Fruit fly (Drosophila melanogaster) whole organism, embryonic: ENCODE data around the gene PIG-U.

Experiments
- Aef1 ChIP-seq: fragments of 200-800 bp; sonication (Bioruptor generic); IDR thresholded peaks from 3 replicates; pipeline ENCODE4 v1.3.6; 2022; ENCODE audit warnings: missing biosample characterization, missing genetic modification characterization
- CG1024 ChIP-seq: fragments of 200-800 bp; sonication (Bioruptor generic); IDR thresholded peaks from 2 replicates; pipeline ENCODE4 v1.3.6; 2022; ENCODE audit warnings: missing biosample characterization, missing genetic modification characterization
- CG10565 ChIP-seq: fragments of 200-800 bp; sonication (Bioruptor generic); optimal IDR thresholded peaks from 3 replicates; lab custom pipeline; 2016; ENCODE audit warnings: missing biosample characterization, mild to moderate bottlenecking, missing genetic modification characterization
- CG12155 ChIP-seq: fragments of 200-800 bp; sonication (Bioruptor generic); optimal IDR thresholded peaks from 3 replicates; lab custom pipeline; 2016; ENCODE audit warnings: missing biosample characterization, missing genetic modification characterization
- CG1233 ChIP-seq: fragments of 200-800 bp; sonication (Bioruptor generic); optimal IDR thresholded peaks from 4 replicates; lab custom pipeline; 2018; ENCODE audit warnings: missing biosample characterization, mild to moderate bottlenecking, missing genetic modification characterization
- CG12391 ChIP-seq: fragments of 200-800 bp; sonication (Bioruptor generic); optimal IDR thresholded peaks from 3 replicates; lab custom pipeline; 2018; ENCODE audit warnings: missing biosample characterization, mild to moderate bottlenecking, missing genetic modification characterization, moderate library complexity
- CG16779 ChIP-seq: fragments of 200-800 bp; sonication (Bioruptor generic); IDR thresholded peaks from 2 replicates; pipeline ENCODE4 v1.3.6; 2022; ENCODE audit warnings: missing biosample characterization, missing genetic modification characterization
- CG17361 ChIP-seq: fragments of 200-800 bp; sonication (Bioruptor generic); IDR thresholded peaks from 3 replicates; pipeline ENCODE4 v1.3.6; 2022; ENCODE audit warnings: missing biosample characterization, missing genetic modification characterization
- CG17829 ChIP-seq: fragments of 200-800 bp; optimal IDR thresholded peaks from 2 replicates; lab custom pipeline; 2019; ENCODE audit warnings: missing biosample characterization, mild to moderate bottlenecking, missing genetic modification characterization, moderate library complexity
- CG18476 ChIP-seq: fragments of 200-800 bp; sonication (Bioruptor generic); optimal IDR thresholded peaks from 2 replicates; lab custom pipeline; 2016; ENCODE audit warnings: missing biosample characterization, mild to moderate bottlenecking, missing genetic modification characterization
- CG18619 ChIP-seq: fragments of 200-800 bp; sonication (Bioruptor generic); optimal IDR thresholded peaks from 3 replicates; lab custom pipeline; 2017; ENCODE audit warnings: missing biosample characterization, mild to moderate bottlenecking, missing genetic modification characterization
- CG2202 ChIP-seq: fragments of 200-800 bp; sonication (Bioruptor generic); optimal IDR thresholded peaks from 2 replicates; lab custom pipeline; 2018; ENCODE audit warnings: missing biosample characterization, mild to moderate bottlenecking, missing genetic modification characterization
- CG2678 ChIP-seq: fragments of 200-800 bp; sonication (Bioruptor generic); optimal IDR thresholded peaks from 3 replicates; lab custom pipeline; 2019; ENCODE audit warnings: missing biosample characterization, mild to moderate bottlenecking, missing genetic modification characterization, moderate library complexity
- CG4424 ChIP-seq: fragments of 200-800 bp; sonication (Bioruptor generic); optimal IDR thresholded peaks from 3 replicates; lab custom pipeline; 2016; ENCODE audit warnings: missing biosample characterization, missing genetic modification characterization
- CG4730 ChIP-seq: fragments of 200-800 bp; sonication (Bioruptor generic); IDR thresholded peaks from 2 replicates; pipeline ENCODE4 v1.3.6; 2022; ENCODE audit warnings: missing biosample characterization, missing genetic modification characterization
- CG7786 ChIP-seq: fragments of 200-800 bp; sonication (Bioruptor generic); optimal IDR thresholded peaks from 2 replicates; lab custom pipeline; 2016; ENCODE audit warnings: missing biosample characterization, missing genetic modification characterization
- CG9727 ChIP-seq: fragments of 200-800 bp; sonication (Bioruptor generic); optimal IDR thresholded peaks from 3 replicates; lab custom pipeline; 2017; ENCODE audit warnings: missing biosample characterization, mild to moderate bottlenecking, missing genetic modification characterization
- Chrac-16 ChIP-seq: fragments of 200-800 bp; sonication (Bioruptor generic); optimal IDR thresholded peaks from 3 replicates; lab custom pipeline; 2016; ENCODE audit warnings: missing biosample characterization, missing genetic modification characterization
- Dip3 ChIP-seq: fragments of 200-800 bp; sonication (Bioruptor generic); optimal IDR thresholded peaks from 3 replicates; lab custom pipeline; 2016; ENCODE audit warnings: missing biosample characterization, missing genetic modification characterization
- Dp ChIP-seq: fragments of 200-800 bp; sonication (Bioruptor generic); optimal IDR thresholded peaks from 2 replicates; lab custom pipeline; 2018; ENCODE audit warnings: missing biosample characterization, mild to moderate bottlenecking, missing genetic modification characterization, moderate library complexity
- Ets65A ChIP-seq: fragments of 200-800 bp; sonication (Bioruptor generic); peaks from one replicate; lab custom pipeline; 2016; ENCODE audit warnings: missing biosample characterization, missing genetic modification characterization
- HHEX ChIP-seq: fragments of 200-800 bp; sonication (Bioruptor generic); optimal IDR thresholded peaks from 3 replicates; lab custom pipeline; 2017; ENCODE audit warnings: missing biosample characterization, mild to moderate bottlenecking, missing genetic modification characterization, missing genetic modification reagents
- Hey ChIP-seq: fragments of 200-800 bp; sonication (Bioruptor generic); optimal IDR thresholded peaks from 3 replicates; lab custom pipeline; 2018; ENCODE audit warnings: missing biosample characterization, mild to moderate bottlenecking, missing genetic modification characterization
- Jarid2 ChIP-seq: fragments of 200-800 bp; sonication (Bioruptor generic); optimal IDR thresholded peaks from 3 replicates; lab custom pipeline; 2017; ENCODE audit warnings: mild to moderate bottlenecking, missing biosample characterization, missing genetic modification reagents, missing genetic modification characterization
- Lhr ChIP-seq: fragments of 200-800 bp; sonication (Bioruptor generic); optimal IDR thresholded peaks from 3 replicates; lab custom pipeline; 2017; ENCODE audit warnings: mild to moderate bottlenecking, missing biosample characterization, missing genetic modification reagents, missing genetic modification characterization
- MESR4 ChIP-seq: fragments of 200-800 bp; sonication (Bioruptor generic); optimal IDR thresholded peaks from 2 replicates; lab custom pipeline; 2018; ENCODE audit warnings: missing biosample characterization, mild to moderate bottlenecking, missing genetic modification characterization, moderate library complexity
- Mes4 ChIP-seq: fragments of 200-800 bp; sonication (Bioruptor generic); optimal IDR thresholded peaks from 2 replicates; lab custom pipeline; 2016; ENCODE audit warnings: missing biosample characterization, missing genetic modification characterization
- Pdp1 ChIP-seq, 2 experiments: fragments of 200-800 bp; sonication (Bioruptor generic); optimal IDR thresholded peaks; 3 replicates each; lab custom pipeline; 2016; ENCODE audit warnings: missing biosample characterization in 2 of 2, missing genetic modification characterization in 2 of 2, mild to moderate bottlenecking in 1 of 2, moderate library complexity in 1 of 2
- Sox100B ChIP-seq: fragments of 200-800 bp; sonication (Bioruptor generic); optimal IDR thresholded peaks from 3 replicates; lab custom pipeline; 2018; ENCODE audit warnings: missing biosample characterization, mild to moderate bottlenecking, missing genetic modification characterization
- Sox102F ChIP-seq: fragments of 200-800 bp; sonication (Bioruptor generic); optimal IDR thresholded peaks from 2 replicates; lab custom pipeline; 2018; ENCODE audit warnings: missing biosample characterization, mild to moderate bottlenecking, missing genetic modification characterization, moderate library complexity
- Sry-δ ChIP-seq: fragments of 200-800 bp; sonication (Bioruptor generic); optimal IDR thresholded peaks from 2 replicates; lab custom pipeline; 2016; ENCODE audit warnings: missing biosample characterization, missing genetic modification characterization
- aop ChIP-seq: fragments of 200-800 bp; sonication (Bioruptor generic); IDR thresholded peaks from 2 replicates; pipeline ENCODE4 v1.3.6; 2022; ENCODE audit warnings: missing biosample characterization, missing genetic modification characterization
- ap ChIP-seq: fragments of 200-800 bp; sonication (Bioruptor generic); IDR thresholded peaks from 2 replicates; pipeline ENCODE4 v1.3.6; 2022; ENCODE audit warnings: missing biosample characterization, missing genetic modification characterization
- corto ChIP-seq: fragments of 200-800 bp; sonication (Bioruptor generic); optimal IDR thresholded peaks from 2 replicates; lab custom pipeline; 2016; ENCODE audit warnings: missing biosample characterization, mild to moderate bottlenecking, missing genetic modification characterization, moderate library complexity
- crol ChIP-seq: fragments of 200-800 bp; sonication (Bioruptor generic); IDR thresholded peaks from 2 replicates; pipeline ENCODE4 v1.3.6; 2022; ENCODE audit warnings: missing biosample characterization, missing genetic modification characterization
- danr ChIP-seq: fragments of 200-800 bp; sonication (Bioruptor generic); IDR thresholded peaks from 2 replicates; pipeline ENCODE4 v1.3.6; 2022; ENCODE audit warnings: missing biosample characterization, missing genetic modification characterization
- en ChIP-seq: fragments of 200-800 bp; sonication (Bioruptor generic); optimal IDR thresholded peaks from 2 replicates; lab custom pipeline; 2016; ENCODE audit warnings: missing biosample characterization, missing genetic modification characterization
- gcm ChIP-seq: fragments of 200-800 bp; sonication (Bioruptor generic); optimal IDR thresholded peaks from 2 replicates; lab custom pipeline; 2019; ENCODE audit warnings: missing biosample characterization, mild to moderate bottlenecking, missing genetic modification characterization, moderate library complexity
- gem ChIP-seq: fragments of 200-800 bp; sonication (Bioruptor generic); optimal IDR thresholded peaks from 2 replicates; lab custom pipeline; 2019; ENCODE audit warnings: missing biosample characterization, mild to moderate bottlenecking, missing genetic modification characterization, moderate library complexity
- gsb-n ChIP-seq: fragments of 200-800 bp; sonication (Bioruptor generic); optimal IDR thresholded peaks from 3 replicates; lab custom pipeline; 2018; ENCODE audit warnings: missing biosample characterization, mild to moderate bottlenecking, missing genetic modification characterization
- hb ChIP-seq: fragments of 200-800 bp; sonication (Bioruptor generic); IDR thresholded peaks from 3 replicates; pipeline ENCODE4 v1.3.6; 2022; ENCODE audit warnings: missing biosample characterization, missing genetic modification characterization; ENCODE audit not compliant: partially characterized antibody
- lola ChIP-seq, 3 experiments: fragments of >200 bp in 2 of 3; fragments of 200-800 bp in 1 of 3; sonication (Bioruptor generic) in 1 of 3; optimal IDR thresholded peaks; 2 replicates each; lab custom pipeline; 2017 to 2019; ENCODE audit warnings: missing biosample characterization in 3 of 3, missing genetic modification characterization in 3 of 3, mild to moderate bottlenecking in 1 of 3, moderate library complexity in 1 of 3
- mam ChIP-seq: fragments of 200-800 bp; sonication (Bioruptor generic); optimal IDR thresholded peaks from 3 replicates; lab custom pipeline; 2016; ENCODE audit warnings: missing biosample characterization, missing genetic modification characterization
- onecut ChIP-seq: fragments of 200-800 bp; sonication (Bioruptor generic); IDR thresholded peaks from 2 replicates; pipeline ENCODE4 v1.3.6; 2022; ENCODE audit warnings: missing biosample characterization, missing genetic modification characterization
- prd ChIP-seq, 3 experiments: fragments of >200 bp in 2 of 3; fragments of 200-800 bp in 1 of 3; sonication (Bioruptor generic) in 1 of 3; optimal IDR thresholded peaks in 2 of 3; IDR thresholded peaks in 1 of 3; 2 replicates in 2 of 3; 3 replicates in 1 of 3; pipeline versions ENCODE4 v1.3.6 to Lab custom; 2017 to 2022; ENCODE audit warnings: missing biosample characterization in 1 of 3, missing genetic modification characterization in 1 of 3
- row ChIP-seq: fragments of 200-800 bp; sonication (Bioruptor generic); IDR thresholded peaks from 3 replicates; pipeline ENCODE4 v1.3.6; 2022; ENCODE audit warnings: missing biosample characterization, missing genetic modification characterization
- z ChIP-seq: fragments of 200-800 bp; sonication (Bioruptor generic); IDR thresholded peaks from 3 replicates; pipeline ENCODE4 v1.3.6; 2022; ENCODE audit warnings: missing biosample characterization, missing genetic modification characterization
- zfh1 ChIP-seq: fragments of 200-800 bp; sonication (Bioruptor generic); IDR thresholded peaks from 3 replicates; pipeline ENCODE4 v1.3.6; 2022; ENCODE audit warnings: missing biosample characterization, missing genetic modification characterization

PIG-U gene

dm6 chr2L:8553789-8554626 lies 39.1 kb downstream of the PIG-U start (continued):
- peak; percentile 40 for TF ChIP-seq CG9727 (GFP tag; lab: Kevin White, UChicago)
- TF ChIP-seq zfh1 (GFP tag; lab: Robert Waterston, UW): peak; percentile 56; the same call in 2 of the 3 replicates
- peak; percentile 42 for TF ChIP-seq CG4424 (GFP tag; lab: Kevin White, UChicago)
- no peak for TF ChIP-seq z
- TF ChIP-seq mam (GFP tag; lab: Kevin White, UChicago): peak; percentile 14
- TF ChIP-seq Mes4: peak; percentile 35
- TF ChIP-seq Ets65A (GFP tag; lab: Kevin White, UChicago): peak; percentile 85
- TF ChIP-seq aop (GFP tag; lab: Robert Waterston, UW): no peak
- no peak for TF ChIP-seq CG10565 (GFP tag; lab: Kevin White, UChicago)
- peak; percentile 14 for TF ChIP-seq gcm (GFP tag; lab: Kevin White, UChicago)
- no peak for TF ChIP-seq corto (GFP tag; lab: Kevin White, UChicago)
- TF ChIP-seq lola (GFP tag; optimal IDR thresholded peaks at IDR 0.05; lab: Kevin White, UChicago): peak in 1 of 3 experiments; percentile 64
- peak; percentile 11 for TF ChIP-seq CG12155 (GFP tag; lab: Kevin White, UChicago)
- TF ChIP-seq crol (GFP tag; lab: Robert Waterston, UW): peak; percentile 88
- peak; percentile 32 for TF ChIP-seq CG7786 (GFP tag; lab: Kevin White, UChicago)
- TF ChIP-seq Lhr (GFP tag; lab: Kevin White, UChicago): peak; percentile 11
- TF ChIP-seq onecut (GFP tag; lab: Robert Waterston, UW): peak; percentile 49
- peak; percentile 3 for TF ChIP-seq Sry-δ
- TF ChIP-seq CG17829 (tag; lab: Kevin White, UChicago): peak; percentile 56
- TF ChIP-seq Dp: no peak
- peak; percentile 64 for TF ChIP-seq CG2202 (tag; lab: Kevin White, UChicago)
- TF ChIP-seq CG4730 (GFP tag; lab: Robert Waterston, UW): no peak
- peak; percentile 45 for TF ChIP-seq CG12391 (tag; lab: Kevin White, UChicago)
- no peak for TF ChIP-seq hb (GFP tag; lab: Robert Waterston, UW)
- TF ChIP-seq row (GFP tag; lab: Robert Waterston, UW): peak; percentile 69
- no peak for TF ChIP-seq CG1024 (GFP tag; lab: Robert Waterston, UW)
- peak; percentile 19 for TF ChIP-seq Dip3 (GFP tag; lab: Kevin White, UChicago)
- TF ChIP-seq Hey (tag; lab: Kevin White, UChicago): peak; percentile 23
- TF ChIP-seq Jarid2: no peak
- no peak for TF ChIP-seq ap (GFP tag; lab: Robert Waterston, UW)
- peak; percentile 15 for TF ChIP-seq CG1233 (GFP tag; lab: Kevin White, UChicago)
- TF ChIP-seq prd (optimal IDR thresholded peaks at IDR 0.05; lab: Kevin White, UChicago): no peak
- peak; percentile 53; the same call in 1 of the 3 replicates for TF ChIP-seq prd (GFP tag; IDR thresholded peaks at IDR 0.05; lab: Robert Waterston, UW)
- peak; percentile 53 for TF ChIP-seq Chrac-16 (GFP tag; lab: Kevin White, UChicago)
- peak; percentile 66 for TF ChIP-seq gem (tag; lab: Kevin White, UChicago)
- TF ChIP-seq Pdp1 (GFP tag; optimal IDR thresholded peaks at IDR 0.05; lab: Kevin White, UChicago): peak; percentile 29 to 49
- TF ChIP-seq Sox102F (GFP tag; lab: Kevin White, UChicago): peak; percentile 79
- TF ChIP-seq gsb-n (tag; lab: Kevin White, UChicago): peak; percentile 95
- TF ChIP-seq CG18619 (GFP tag; lab: Kevin White, UChicago): peak; percentile 30
- TF ChIP-seq HHEX (GFP tag; lab: Kevin White, UChicago): no peak
- no peak for TF ChIP-seq Aef1
- peak; percentile 19 for TF ChIP-seq en
- TF ChIP-seq CG17361: peak; percentile 56; the same call in 2 of the 3 replicates
- TF ChIP-seq CG2678 (tag; lab: Kevin White, UChicago): peak; percentile 61
- TF ChIP-seq CG16779 (GFP tag; lab: Robert Waterston, UW): no peak
- peak; percentile 3 for TF ChIP-seq CG18476 (GFP tag; lab: Kevin White, UChicago)
- TF ChIP-seq MESR4 (GFP tag; lab: Kevin White, UChicago): no peak
- TF ChIP-seq Sox100B (GFP tag; lab: Kevin White, UChicago): peak; percentile 30
- no peak for TF ChIP-seq danr (GFP tag; lab: Robert Waterston, UW)
